Fruit fly (Drosophila melanogaster): ENCODE measurements around the gene CG4074.

DNA sequence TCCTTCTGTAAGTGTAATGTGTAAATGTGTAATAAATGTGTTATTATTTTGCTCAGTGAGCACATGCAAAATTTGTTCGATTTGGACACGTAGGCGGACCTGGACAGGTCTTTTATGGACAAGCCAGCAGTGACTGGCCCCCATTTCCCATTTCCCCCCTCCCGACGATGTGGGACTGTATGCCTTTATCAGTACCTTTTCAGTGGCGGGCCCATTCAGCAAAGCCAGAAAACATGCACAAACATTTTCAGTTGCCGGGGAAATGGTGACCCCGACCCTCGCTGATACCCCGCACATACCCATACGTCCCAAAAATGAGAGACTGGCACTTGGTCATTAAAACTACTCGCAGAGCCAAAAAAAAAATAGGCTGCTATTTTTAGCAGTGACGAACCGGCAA lies 33.0 kb downstream of the CG4074 start:
- no peak for TF ChIP-seq rn (GFP tag; IDR thresholded peaks at IDR 0.05)
- TF ChIP-seq Pif1B (GFP tag; optimal IDR thresholded peaks at IDR 0.05), result no peak
- no peak for TF ChIP-seq CG10348 (GFP tag; IDR thresholded peaks at IDR 0.05)
- TF ChIP-seq CG17806 (tag; optimal IDR thresholded peaks at IDR 0.05), result no peak
- TF ChIP-seq Ets98B (GFP tag; IDR thresholded peaks at IDR 0.05), result no peak
- TF ChIP-seq Pif1A (GFP tag; optimal IDR thresholded peaks at IDR 0.05), result no peak
- TF ChIP-seq gl (tag; optimal IDR thresholded peaks at IDR 0.05), result no peak
- TF ChIP-seq CG8159 (tag; optimal IDR thresholded peaks at IDR 0.05), result no peak
- TF ChIP-seq CG15710 (tag; optimal IDR thresholded peaks at IDR 0.05), result no peak
- no peak for TF ChIP-seq fd96Ca (GFP tag; IDR thresholded peaks at IDR 0.05)
- no peak for TF ChIP-seq EcR (GFP tag; optimal IDR thresholded peaks at IDR 0.05)
- TF ChIP-seq CG32121 (GFP tag; IDR thresholded peaks at IDR 0.05), result no peak
- TF ChIP-seq CG9948 (tag; optimal IDR thresholded peaks at IDR 0.05), result no peak
- no peak for TF ChIP-seq CG34367 (tag; optimal IDR thresholded peaks at IDR 0.05)

Measured in whole organism, pupa.